Fruit fly (Drosophila melanogaster) whole organism, embryonic: ENCODE measurements around the gene CG11672.

Experiments used
- Bdp1 ChIP-seq: fragments of 200-800 bp; sonication (Bioruptor generic); optimal IDR thresholded peaks from 3 replicates; lab custom pipeline; 2016; ENCODE audit warnings: missing biosample characterization, missing genetic modification characterization
- CG11085 ChIP-seq: fragments of 200-800 bp; sonication (Bioruptor generic); IDR thresholded peaks from 2 replicates; pipeline ENCODE4 v1.3.6; 2022; ENCODE audit warnings: missing biosample characterization, missing genetic modification characterization
- CG11723 ChIP-seq: fragments of 200-800 bp; sonication (Bioruptor generic); optimal IDR thresholded peaks from 2 replicates; lab custom pipeline; 2017; ENCODE audit warnings: missing biosample characterization, mild to moderate bottlenecking, missing genetic modification characterization
- CG13624 ChIP-seq: fragments of 200-800 bp; sonication (Bioruptor generic); optimal IDR thresholded peaks from 2 replicates; lab custom pipeline; 2016; ENCODE audit warnings: missing biosample characterization, missing genetic modification characterization
- CG1529 ChIP-seq: fragments of 200-800 bp; sonication (Bioruptor generic); optimal IDR thresholded peaks from 3 replicates; lab custom pipeline; 2018; ENCODE audit warnings: missing biosample characterization, missing genetic modification characterization
- CG17186 ChIP-seq: fragments of 200-800 bp; sonication (Bioruptor generic); optimal IDR thresholded peaks from 3 replicates; lab custom pipeline; 2017; ENCODE audit warnings: missing biosample characterization, missing genetic modification reagents, missing genetic modification characterization
- CG17361 ChIP-seq: fragments of 200-800 bp; sonication (Bioruptor generic); IDR thresholded peaks from 3 replicates; pipeline ENCODE4 v1.3.6; 2022; ENCODE audit warnings: missing biosample characterization, missing genetic modification characterization
- CG17568 ChIP-seq: fragments of 200-800 bp; sonication (Bioruptor generic); optimal IDR thresholded peaks from 2 replicates; lab custom pipeline; 2018; ENCODE audit warnings: missing biosample characterization, mild to moderate bottlenecking, missing genetic modification characterization, moderate library complexity
- CG17802 ChIP-seq: fragments of 200-800 bp; sonication (Bioruptor generic); optimal IDR thresholded peaks from 2 replicates; lab custom pipeline; 2018; ENCODE audit warnings: missing biosample characterization, mild to moderate bottlenecking, missing genetic modification characterization, moderate library complexity
- CG17912 ChIP-seq: fragments of 200-800 bp; sonication (Bioruptor generic); optimal IDR thresholded peaks from 2 replicates; lab custom pipeline; 2018; ENCODE audit warnings: missing biosample characterization, mild to moderate bottlenecking, missing genetic modification characterization
- CG30020 ChIP-seq: fragments of 200-800 bp; optimal IDR thresholded peaks from 2 replicates; lab custom pipeline; 2019; ENCODE audit warnings: missing biosample characterization, mild to moderate bottlenecking, missing genetic modification characterization, moderate library complexity
- CG32532 ChIP-seq: fragments of 200-800 bp; sonication (Bioruptor generic); IDR thresholded peaks from 2 replicates; pipeline ENCODE4 v1.3.6; 2022; ENCODE audit warnings: missing biosample characterization, missing genetic modification characterization
- CG4617 ChIP-seq: fragments of 200-800 bp; sonication (Bioruptor generic); optimal IDR thresholded peaks from 3 replicates; lab custom pipeline; 2016; ENCODE audit warnings: missing biosample characterization, missing genetic modification characterization, borderline replicate concordance
- CG7271 ChIP-seq: fragments of 200-800 bp; sonication (Bioruptor generic); optimal IDR thresholded peaks from 2 replicates; lab custom pipeline; 2018; ENCODE audit warnings: missing biosample characterization, mild to moderate bottlenecking, missing genetic modification characterization, moderate library complexity
- CG7745 ChIP-seq: fragments of 200-800 bp; sonication (Bioruptor generic); optimal IDR thresholded peaks from 2 replicates; lab custom pipeline; 2018; ENCODE audit warnings: missing biosample characterization, mild to moderate bottlenecking, missing genetic modification characterization, moderate library complexity
- CG8388 ChIP-seq: fragments of 200-800 bp; sonication (Bioruptor generic); optimal IDR thresholded peaks from 2 replicates; lab custom pipeline; 2019; ENCODE audit warnings: missing biosample characterization, mild to moderate bottlenecking, missing genetic modification characterization, moderate library complexity
- CG9609 ChIP-seq: fragments of 200-800 bp; sonication (Bioruptor generic); optimal IDR thresholded peaks from 3 replicates; lab custom pipeline; 2016; ENCODE audit warnings: missing biosample characterization, missing genetic modification characterization
- Deaf1 ChIP-seq: fragments of 200-800 bp; optimal IDR thresholded peaks from 3 replicates; lab custom pipeline; 2019; ENCODE audit warnings: missing biosample characterization, mild to moderate bottlenecking, missing genetic modification characterization, moderate library complexity
- Dip2 ChIP-seq: fragments of 200-800 bp; sonication (Bioruptor generic); IDR thresholded peaks from 2 replicates; pipeline ENCODE4 v1.3.6; 2022; ENCODE audit warnings: missing biosample characterization, missing genetic modification characterization
- Gug ChIP-seq: fragments of 200-800 bp; sonication (Bioruptor generic); IDR thresholded peaks from 4 replicates; pipeline ENCODE4 v1.3.6; 2022; ENCODE audit warnings: missing biosample characterization, missing genetic modification characterization
- H2.0 ChIP-seq: fragments of 200-800 bp; sonication (Bioruptor generic); IDR thresholded peaks from 2 replicates; pipeline ENCODE4 v1.3.6; 2022; ENCODE audit warnings: missing biosample characterization, missing genetic modification characterization
- HLH54F ChIP-seq: fragments of 200-800 bp; sonication (Bioruptor generic); optimal IDR thresholded peaks from 3 replicates; lab custom pipeline; 2016; ENCODE audit warnings: missing biosample characterization, missing genetic modification characterization
- Hmx ChIP-seq: fragments of 200-800 bp; sonication (Bioruptor generic); optimal IDR thresholded peaks from 2 replicates; lab custom pipeline; 2016; ENCODE audit warnings: missing biosample characterization, missing genetic modification characterization
- Jarid2 ChIP-seq: fragments of 200-800 bp; sonication (Bioruptor generic); optimal IDR thresholded peaks from 3 replicates; lab custom pipeline; 2017; ENCODE audit warnings: mild to moderate bottlenecking, missing biosample characterization, missing genetic modification reagents, missing genetic modification characterization
- MTF-1 ChIP-seq: fragments of 200-800 bp; sonication (Bioruptor generic); optimal IDR thresholded peaks from 2 replicates; lab custom pipeline; 2018; ENCODE audit warnings: missing biosample characterization, mild to moderate bottlenecking, missing genetic modification characterization, borderline replicate concordance
- Optix ChIP-seq: fragments of 200-800 bp; sonication (Bioruptor generic); IDR thresholded peaks from 3 replicates; pipeline ENCODE4 v1.3.6; 2022; ENCODE audit warnings: missing biosample characterization, missing genetic modification characterization
- abd-A ChIP-seq: fragments of 200-800 bp; sonication (Bioruptor generic); optimal IDR thresholded peaks from 3 replicates; lab custom pipeline; 2019; ENCODE audit warnings: missing biosample characterization, mild to moderate bottlenecking, missing genetic modification characterization, moderate library complexity
- caup ChIP-seq: fragments of 200-800 bp; sonication (Bioruptor generic); optimal IDR thresholded peaks from 3 replicates; lab custom pipeline; 2017; ENCODE audit warnings: missing biosample characterization, mild to moderate bottlenecking, missing genetic modification characterization, moderate library complexity; ENCODE audit not compliant: severe bottlenecking
- chif ChIP-seq, 2 experiments: fragments of 200-800 bp; sonication (Bioruptor generic); optimal IDR thresholded peaks; 3 replicates each; lab custom pipeline; 2016; ENCODE audit warnings: missing biosample characterization in 2 of 2, missing genetic modification characterization in 2 of 2
- chm ChIP-seq: fragments of 200-800 bp; sonication (Bioruptor generic); IDR thresholded peaks from 2 replicates; pipeline ENCODE4 v1.3.6; 2022; ENCODE audit warnings: missing biosample characterization, missing genetic modification characterization
- crc ChIP-seq: fragments of 200-800 bp; sonication (Bioruptor generic); optimal IDR thresholded peaks from 2 replicates; lab custom pipeline; 2016; ENCODE audit warnings: missing biosample characterization, missing genetic modification characterization
- croc ChIP-seq: fragments of 200-800 bp; sonication (Bioruptor generic); conservative IDR thresholded peaks from 3 replicates; pipeline ENCODE4 v1.3.6; 2022; ENCODE audit warnings: missing biosample characterization, missing genetic modification characterization
- disco-r ChIP-seq: fragments of 200-800 bp; sonication (Bioruptor generic); optimal IDR thresholded peaks from 2 replicates; lab custom pipeline; 2016; ENCODE audit warnings: missing biosample characterization, missing genetic modification characterization
- dpn ChIP-seq, 2 experiments: fragments of 200-800 bp; sonication (Bioruptor generic); optimal IDR thresholded peaks; 3 replicates each; lab custom pipeline; 2016; ENCODE audit warnings: missing biosample characterization in 2 of 2, missing genetic modification characterization in 2 of 2
- ems ChIP-seq: fragments of 200-800 bp; sonication (Bioruptor generic); optimal IDR thresholded peaks from 3 replicates; lab custom pipeline; 2016; ENCODE audit warnings: missing biosample characterization, missing genetic modification characterization
- gcm ChIP-seq: fragments of 200-800 bp; sonication (Bioruptor generic); optimal IDR thresholded peaks from 2 replicates; lab custom pipeline; 2019; ENCODE audit warnings: missing biosample characterization, mild to moderate bottlenecking, missing genetic modification characterization, moderate library complexity
- inv ChIP-seq: fragments of 200-800 bp; sonication (Bioruptor generic); IDR thresholded peaks from 2 replicates; pipeline ENCODE4 v1.3.6; 2022; ENCODE audit warnings: missing biosample characterization, missing genetic modification characterization; ENCODE audit not compliant: partially characterized antibody
- kah ChIP-seq: fragments of 200-800 bp; sonication (Bioruptor generic); optimal IDR thresholded peaks from 2 replicates; lab custom pipeline; 2018; ENCODE audit warnings: missing biosample characterization, mild to moderate bottlenecking, missing genetic modification characterization
- ken ChIP-seq: fragments of 200-800 bp; sonication (Bioruptor generic); IDR thresholded peaks from 3 replicates; pipeline ENCODE4 v1.3.6; 2022; ENCODE audit warnings: missing biosample characterization, missing genetic modification characterization
- knrl ChIP-seq: fragments of 200-800 bp; sonication (Bioruptor generic); IDR thresholded peaks from 3 replicates; pipeline ENCODE4 v1.3.6; 2022; ENCODE audit warnings: missing biosample characterization, missing genetic modification characterization; ENCODE audit not compliant: partially characterized antibody
- lmd ChIP-seq: fragments of 200-800 bp; sonication (Bioruptor generic); IDR thresholded peaks from 2 replicates; pipeline ENCODE4 v1.3.6; 2022; ENCODE audit warnings: missing biosample characterization, missing genetic modification characterization
- nmo ChIP-seq: fragments of 200-800 bp; sonication (Bioruptor generic); optimal IDR thresholded peaks from 2 replicates; lab custom pipeline; 2018; ENCODE audit warnings: missing biosample characterization, mild to moderate bottlenecking, missing genetic modification characterization, moderate library complexity
- onecut ChIP-seq: fragments of 200-800 bp; sonication (Bioruptor generic); IDR thresholded peaks from 2 replicates; pipeline ENCODE4 v1.3.6; 2022; ENCODE audit warnings: missing biosample characterization, missing genetic modification characterization
- phol ChIP-seq: fragments of 200-800 bp; sonication (Bioruptor generic); optimal IDR thresholded peaks from 3 replicates; lab custom pipeline; 2018; ENCODE audit warnings: missing biosample characterization, mild to moderate bottlenecking, missing genetic modification characterization, moderate library complexity
- pzg ChIP-seq: fragments of 200-800 bp; sonication (Bioruptor generic); optimal IDR thresholded peaks from 3 replicates; lab custom pipeline; 2018; ENCODE audit warnings: missing biosample characterization, mild to moderate bottlenecking, missing genetic modification characterization, moderate library complexity
- sc ChIP-seq, 3 experiments: fragments of >200 bp in 2 of 3; fragments of 200-800 bp in 1 of 3; sonication (Bioruptor generic) in 1 of 3; optimal IDR thresholded peaks; 2 replicates in 2 of 3; 3 replicates in 1 of 3; lab custom pipeline; 2017; ENCODE audit warnings: mild to moderate bottlenecking in 1 of 3, missing biosample characterization in 1 of 3, missing genetic modification characterization in 1 of 3, missing genetic modification reagents in 1 of 3
- ssp ChIP-seq: fragments of 200-800 bp; sonication (Bioruptor generic); IDR thresholded peaks from 2 replicates; pipeline ENCODE4 v1.3.6; 2022; ENCODE audit warnings: missing biosample characterization, missing genetic modification characterization
- unc-4 ChIP-seq: fragments of 200-800 bp; sonication (Bioruptor generic); IDR thresholded peaks from 2 replicates; pipeline ENCODE4 v1.3.6; 2022; ENCODE audit warnings: missing biosample characterization, missing genetic modification characterization; ENCODE audit not compliant: partially characterized antibody
- zfh2 ChIP-seq: fragments of 200-800 bp; sonication (Bioruptor generic); optimal IDR thresholded peaks from 2 replicates; lab custom pipeline; 2016; ENCODE audit warnings: missing biosample characterization, missing genetic modification characterization

Gene CG11672

dm6 chr3R:8243720-8244119 is 46.7 kb downstream of the CG11672 start, which contains the start of the genes CG9636, CG18749 and CG33722 (continued):
- TF ChIP-seq CG32532 (GFP tag; lab: Robert Waterston, UW) (peak; percentile 77), pzg (GFP tag; lab: Kevin White, UChicago) (peak; percentile 61), chm (GFP tag; lab: Robert Waterston, UW) (no peak; the same call in 1 of the 2 replicates), sc (optimal IDR thresholded peaks at IDR 0.05; lab: Kevin White, UChicago) (no peak), sc (GFP tag; optimal IDR thresholded peaks at IDR 0.05; lab: Kevin White, UChicago) (peak; percentile 28), HLH54F (GFP tag; lab: Kevin White, UChicago) (peak; percentile 16), ken (0 out of 3 replicates have a peak, but pooled peaks have one; percentile 42), CG17568 (GFP tag; lab: Kevin White, UChicago) (peak; percentile 59), ems (peak; percentile 63), zfh2 (GFP tag; lab: Kevin White, UChicago) (peak; percentile 41), H2.0 (peak; percentile 25; the same call in 1 of the 2 replicates), CG30020 (peak; percentile 69), Jarid2 (GFP tag; lab: Kevin White, UChicago) (no peak), CG7745 (tag; lab: Kevin White, UChicago) (no peak), CG9609 (GFP tag; lab: Kevin White, UChicago) (peak; percentile 12), chif (GFP tag; optimal IDR thresholded peaks at IDR 0.05; lab: Kevin White, UChicago) (peak in 1 of 2 experiments; percentile 38), inv (GFP tag; lab: Robert Waterston, UW) (peak; percentile 92), CG17912 (GFP tag; lab: Kevin White, UChicago) (no peak), Dip2 (GFP tag; lab: Robert Waterston, UW) (no peak), onecut (GFP tag; lab: Robert Waterston, UW) (peak; percentile 96), kah (GFP tag; lab: Kevin White, UChicago) (no peak), Gug (GFP tag; lab: Robert Waterston, UW) (0 out of 4 replicates have a peak, but pooled peaks have one; percentile 31), CG1529 (GFP tag; lab: Kevin White, UChicago) (peak; percentile 35), lmd (GFP tag; lab: Robert Waterston, UW) (peak; percentile 62), Optix (GFP tag; lab: Robert Waterston, UW) (no peak), CG17186 (GFP tag; lab: Kevin White, UChicago) (peak; percentile 50), unc-4 (GFP tag; lab: Robert Waterston, UW) (peak; percentile 97), CG17361 (GFP tag; lab: Robert Waterston, UW) (peak; percentile 80), CG11085 (GFP tag; lab: Robert Waterston, UW) (no peak), ssp (GFP tag; lab: Robert Waterston, UW) (peak; percentile 45; the same call in 1 of the 2 replicates), Bdp1 (GFP tag; lab: Kevin White, UChicago) (peak; percentile 20), crc (GFP tag; lab: Kevin White, UChicago) (no peak), abd-A (tag; lab: Kevin White, UChicago) (no peak), disco-r (GFP tag; lab: Kevin White, UChicago) (no peak), dpn (GFP tag; optimal IDR thresholded peaks at IDR 0.05; lab: Kevin White, UChicago) (peak; percentile 46 to 72), CG17802 (tag; lab: Kevin White, UChicago) (peak; percentile 38), phol (peak; percentile 73), Hmx (no peak), knrl (peak; percentile 94), CG8388 (GFP tag; lab: Kevin White, UChicago) (peak; percentile 72), nmo (GFP tag; lab: Kevin White, UChicago) (peak; percentile 81), MTF-1 (GFP tag; lab: Kevin White, UChicago) (no peak), caup (GFP tag; lab: Kevin White, UChicago) (peak; percentile 50), CG13624 (peak; percentile 31), gcm (peak; percentile 76), CG11723 (GFP tag; lab: Kevin White, UChicago) (peak; percentile 55), CG7271 (tag; lab: Kevin White, UChicago) (peak; percentile 61), Deaf1 (tag; lab: Kevin White, UChicago) (peak; percentile 37), CG4617 (peak; percentile 73), croc (GFP tag; lab: Robert Waterston, UW) (peak; percentile 43)
